Worm (Caenorhabditis elegans) whole organism, mixed stage, embryonic: Measurements from ENCODE around the gene slc-36.3.
"Not testable (repeated sequence)": the region's sequence is repeated elsewhere in the genome, so short reads cannot be mapped to it uniquely, and the experiment has no call there.

ENCODE experiments used
- M03D4.4 ChIP-seq: sonication (generic microtip); optimal IDR thresholded peaks from 2 replicates; lab custom pipeline; 2017; ENCODE audit warnings: mild to moderate bottlenecking, missing genetic modification characterization, missing compliant biosample characterization
- bed-3 ChIP-seq: fragments of 200-800 bp; sonication (Bioruptor generic); optimal IDR thresholded peaks from 3 replicates; lab custom pipeline; 2018; ENCODE audit warnings: mild to moderate bottlenecking, missing genetic modification characterization, moderate library complexity, missing compliant biosample characterization
- blmp-1 ChIP-seq: fragments of 150-350 bp; optimal IDR thresholded peaks from 2 replicates; lab custom pipeline; 2014; ENCODE audit warnings: missing biosample characterization, missing genetic modification characterization
- ceh-39 ChIP-seq: fragments of 150-350 bp; optimal IDR thresholded peaks from 2 replicates; lab custom pipeline; 2014; ENCODE audit warnings: missing biosample characterization, missing genetic modification characterization
- ceh-43 ChIP-seq: fragments of 200-800 bp; sonication (Bioruptor generic); optimal IDR thresholded peaks from 2 replicates; lab custom pipeline; 2018; ENCODE audit warnings: mild to moderate bottlenecking, missing genetic modification characterization, moderate library complexity, missing compliant biosample characterization
- ceh-83 ChIP-seq: fragments of 200-800 bp; sonication (Bioruptor generic); optimal IDR thresholded peaks from 2 replicates; lab custom pipeline; 2018; ENCODE audit warnings: mild to moderate bottlenecking, missing genetic modification characterization, missing compliant biosample characterization
- ces-1 ChIP-seq: fragments of 150-350 bp; optimal IDR thresholded peaks from 2 replicates; lab custom pipeline; 2014; ENCODE audit warnings: missing biosample characterization, missing genetic modification reagents, missing genetic modification characterization
- cnd-1 ChIP-seq: fragments of 200-800 bp; sonication (Bioruptor generic); optimal IDR thresholded peaks from 2 replicates; lab custom pipeline; 2018; ENCODE audit warnings: mild to moderate bottlenecking, missing genetic modification characterization, missing compliant biosample characterization
- elt-1 ChIP-seq: sonication (generic microtip); optimal IDR thresholded peaks from 2 replicates; lab custom pipeline; 2017; ENCODE audit warnings: missing genetic modification characterization, mild to moderate bottlenecking, missing compliant biosample characterization, antibody characterized with exemption, moderate library complexity, borderline replicate concordance; ENCODE audit not compliant: insufficient read depth
- elt-3 ChIP-seq: fragments of 150-350 bp; optimal IDR thresholded peaks from 2 replicates; lab custom pipeline; 2014; ENCODE audit warnings: missing biosample characterization, missing genetic modification characterization
- flh-1 ChIP-seq: fragments of 200-800 bp; sonication (Bioruptor generic); optimal IDR thresholded peaks from 2 replicates; lab custom pipeline; 2018; ENCODE audit warnings: mild to moderate bottlenecking, missing genetic modification characterization, moderate library complexity, missing compliant biosample characterization
- hlh-1 ChIP-seq: fragments of 150-350 bp; optimal IDR thresholded peaks from 2 replicates; lab custom pipeline; 2014; ENCODE audit warnings: missing biosample characterization, missing genetic modification reagents, missing genetic modification characterization
- lin-13 ChIP-seq: fragments of 150-350 bp; optimal IDR thresholded peaks from 2 replicates; lab custom pipeline; 2014; ENCODE audit warnings: missing biosample characterization, missing genetic modification characterization
- lin-32 ChIP-seq: fragments of 200-800 bp; sonication (Bioruptor generic); optimal IDR thresholded peaks from 2 replicates; lab custom pipeline; 2018; ENCODE audit warnings: mild to moderate bottlenecking, missing genetic modification characterization, missing compliant biosample characterization
- mab-5 ChIP-seq: fragments of 150-350 bp; optimal IDR thresholded peaks from 2 replicates; lab custom pipeline; 2014; ENCODE audit warnings: missing biosample characterization, missing genetic modification characterization
- mep-1 ChIP-seq: fragments of 150-350 bp; optimal IDR thresholded peaks from 2 replicates; lab custom pipeline; 2017; ENCODE audit warnings: missing biosample characterization, missing genetic modification reagents, missing genetic modification characterization, inconsistent platforms
- mls-2 ChIP-seq: sonication (generic microtip); optimal IDR thresholded peaks from 2 replicates; lab custom pipeline; 2016; ENCODE audit warnings: mild to moderate bottlenecking, missing genetic modification characterization, moderate library complexity, missing compliant biosample characterization
- nhr-12 ChIP-seq: fragments of 150-350 bp; optimal IDR thresholded peaks from 2 replicates; lab custom pipeline; 2014; ENCODE audit warnings: missing biosample characterization, missing genetic modification characterization
- nhr-2 ChIP-seq: fragments of 150-350 bp; optimal IDR thresholded peaks from 2 replicates; lab custom pipeline; 2014; ENCODE audit warnings: missing biosample characterization, missing genetic modification characterization
- nhr-237 ChIP-seq: fragments of 150-350 bp; optimal IDR thresholded peaks from 2 replicates; lab custom pipeline; 2014; ENCODE audit warnings: missing biosample characterization, missing genetic modification characterization
- nhr-28 ChIP-seq: fragments of 150-350 bp; optimal IDR thresholded peaks from 2 replicates; lab custom pipeline; 2014; ENCODE audit warnings: missing biosample characterization, missing genetic modification characterization
- nhr-76 ChIP-seq: sonication (generic microtip); optimal IDR thresholded peaks from 2 replicates; lab custom pipeline; 2017; ENCODE audit warnings: missing biosample characterization, missing genetic modification characterization
- pha-4 ChIP-seq: fragments of 150-350 bp; optimal IDR thresholded peaks from 2 replicates; lab custom pipeline; 2018; ENCODE audit warnings: missing biosample characterization, missing genetic modification reagents, missing genetic modification characterization
- sem-2 ChIP-seq: fragments of 200-800 bp; sonication (Bioruptor generic); optimal IDR thresholded peaks from 2 replicates; lab custom pipeline; 2018; ENCODE audit warnings: mild to moderate bottlenecking, missing genetic modification characterization, missing compliant biosample characterization
- snpc-4 ChIP-seq: fragments of 150-350 bp; optimal IDR thresholded peaks from 2 replicates; lab custom pipeline; 2014; ENCODE audit warnings: missing biosample characterization, missing genetic modification characterization
- sptf-1 ChIP-seq: sonication (generic microtip); optimal IDR thresholded peaks from 2 replicates; lab custom pipeline; 2017; ENCODE audit warnings: mild to moderate bottlenecking, missing genetic modification characterization, moderate library complexity, missing compliant biosample characterization
- tbx-8 ChIP-seq: fragments of 200-800 bp; sonication (Bioruptor generic); optimal IDR thresholded peaks from 2 replicates; lab custom pipeline; 2018; ENCODE audit warnings: mild to moderate bottlenecking, missing genetic modification characterization, moderate library complexity, missing compliant biosample characterization
- unc-120 ChIP-seq: sonication (generic microtip); optimal IDR thresholded peaks from 2 replicates; lab custom pipeline; 2017; ENCODE audit warnings: missing genetic modification characterization, missing compliant biosample characterization; ENCODE audit not compliant: poor library complexity, severe bottlenecking
- unc-39 ChIP-seq: fragments of 150-350 bp; optimal IDR thresholded peaks from 2 replicates; lab custom pipeline; 2014; ENCODE audit warnings: missing biosample characterization, missing genetic modification characterization
- zip-8 ChIP-seq: fragments of 150-350 bp; optimal IDR thresholded peaks from 2 replicates; lab custom pipeline; 2014; ENCODE audit warnings: missing biosample characterization, missing genetic modification characterization
- ztf-11 ChIP-seq: fragments of 150-350 bp; optimal IDR thresholded peaks from 2 replicates; lab custom pipeline; 2014; ENCODE audit warnings: missing biosample characterization, missing genetic modification characterization

The slc-36.3 gene

ce11 chrV:20574314-20574713 lies 30.3 kb upstream of the slc-36.3 start, which contains the start of gene clec-263:
Gene clec-263, plus strand, starts transcription at chrV:20574614.
- TF ChIP-seq nhr-76 (tag; lab: Kevin White, UChicago), result no peak
- TF ChIP-seq ztf-11 (tag; lab: Kevin White, UChicago), result no peak
- TF ChIP-seq elt-3, result no peak
- TF ChIP-seq nhr-12 (tag; lab: Kevin White, UChicago), result no peak
- TF ChIP-seq ceh-43, result no peak
- TF ChIP-seq ces-1, result no peak
- no peak for TF ChIP-seq blmp-1 (tag; lab: Kevin White, UChicago)

ce11 chrV:20573392-20573791 lies 29.4 kb upstream of the slc-36.3 start, which contains the start of gene F26F2.5:
Gene F26F2.5, plus strand, starts transcription at chrV:20573692.
- TF ChIP-seq elt-1 (tag; lab: Kevin White, UChicago), result no peak
- no peak for TF ChIP-seq zip-8 (tag; lab: Kevin White, UChicago)
- TF ChIP-seq nhr-2 (tag; lab: Kevin White, UChicago), result no peak
- no peak for TF ChIP-seq ceh-39
- TF ChIP-seq snpc-4 (tag; lab: Kevin White, UChicago), result no peak
- no peak for TF ChIP-seq cnd-1 (tag; lab: Kevin White, UChicago)
- TF ChIP-seq tbx-8 (GFP tag; lab: Kevin White, UChicago), result no peak
- no peak for TF ChIP-seq ceh-43
- no peak for TF ChIP-seq pha-4 (tag; lab: Kevin White, UChicago)
- TF ChIP-seq hlh-1 (tag; lab: Kevin White, UChicago), result no peak
- TF ChIP-seq mab-5 (tag; lab: Kevin White, UChicago), result no peak

- TF ChIP-seq nhr-76, nhr-12, hlh-1 (tag; lab: Kevin White, UChicago): not testable (repeated sequence)
Observed at ce11 chrV:20568995-20569394, 25.0 kb upstream of the slc-36.3 start, which contains the start of gene F26F2.4. Gene F26F2.4, plus strand, starts transcription at chrV:20569295.

DNA sequence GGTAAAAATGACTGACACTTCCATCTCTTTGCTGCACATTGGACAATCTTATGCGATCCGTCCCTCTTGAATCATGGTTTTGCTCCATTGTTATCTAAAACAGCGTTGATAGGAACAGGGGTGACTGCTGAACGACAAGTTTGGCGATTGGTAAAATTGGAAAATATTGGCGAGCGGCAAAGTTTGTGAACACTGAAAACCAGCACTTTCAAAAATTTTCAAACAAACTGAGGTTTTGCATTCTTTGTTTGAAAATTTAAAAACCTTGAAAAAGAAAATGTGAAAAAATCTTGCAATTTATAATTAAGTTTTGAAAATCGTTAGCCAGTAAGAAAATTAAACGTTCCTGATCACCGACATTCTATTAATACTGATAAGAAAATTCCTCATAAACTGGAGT lies 22.5 kb upstream of the slc-36.3 start, which contains the start of gene F26F2.3:
TSS of gene F26F2.3 (minus strand) at position 101 of the 400 bp plus-strand sequence.
- TF ChIP-seq nhr-28 (tag; lab: Kevin White, UChicago), result no peak
- no peak for TF ChIP-seq lin-13
- TF ChIP-seq bed-3, result no peak
- TF ChIP-seq ceh-83 (GFP tag; lab: Kevin White, UChicago), result no peak
- no peak for TF ChIP-seq mls-2
- no peak for TF ChIP-seq unc-39
- TF ChIP-seq unc-120 (tag; lab: Kevin White, UChicago), result no peak
- no peak for TF ChIP-seq zip-8 (tag; lab: Kevin White, UChicago)
- no peak for TF ChIP-seq elt-3
- TF ChIP-seq sptf-1 (tag; lab: Kevin White, UChicago), result no peak
- TF ChIP-seq, all 35 proteins: peak for 0

DNA sequence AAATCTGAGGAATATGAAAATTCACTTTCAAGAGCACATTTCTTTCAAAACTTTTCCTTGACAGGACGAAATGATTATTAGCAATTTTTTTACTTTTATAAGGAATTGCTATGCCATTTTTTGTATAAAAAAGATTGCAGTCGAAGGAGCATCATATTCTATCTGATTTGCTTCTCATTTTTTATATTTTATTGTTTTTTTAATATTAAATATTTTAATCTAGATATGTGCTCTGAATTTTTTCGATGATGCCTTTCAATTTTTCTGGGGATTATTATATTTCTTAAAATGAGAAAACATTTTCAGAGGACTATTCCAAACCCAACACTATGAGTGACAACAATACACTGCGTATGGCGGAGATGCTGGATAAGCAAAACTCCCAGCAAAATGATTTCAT lies 20.1 kb upstream of the slc-36.3 start, which contains the start of gene F26F2.13:
TSS of gene F26F2.13 (plus strand) at position 301 of the 400 bp plus-strand sequence.
- not testable (repeated sequence) for TF ChIP-seq lin-13; cnd-1 (tag; lab: Kevin White, UChicago); sem-2 (GFP tag; lab: Kevin White, UChicago)
- TF ChIP-seq, all 35 proteins: peak for 0; not testable (repeated sequence) for 35

- no peak for TF ChIP-seq flh-1 (GFP tag; lab: Kevin White, UChicago)
- TF ChIP-seq snpc-4 (tag; lab: Kevin White, UChicago), result no peak
- TF ChIP-seq lin-32 (GFP tag; lab: Kevin White, UChicago), result no peak
- no peak for TF ChIP-seq pha-4 (tag; lab: Kevin White, UChicago)
- TF ChIP-seq nhr-76 (tag; lab: Kevin White, UChicago), result no peak
- TF ChIP-seq tbx-8 (GFP tag; lab: Kevin White, UChicago), result no peak
- TF ChIP-seq zip-8 (tag; lab: Kevin White, UChicago), result no peak
- TF ChIP-seq nhr-237 (tag; lab: Kevin White, UChicago), result no peak
- no peak for TF ChIP-seq elt-1 (tag; lab: Kevin White, UChicago)
- TF ChIP-seq lin-13, result no peak
- TF ChIP-seq mep-1 (tag; lab: Kevin White, UChicago), result no peak
- TF ChIP-seq M03D4.4 (tag; lab: Kevin White, UChicago), result no peak
- TF ChIP-seq, all 35 proteins: peak for 0
Observed at ce11 chrV:20561795-20562194, 17.8 kb upstream of the slc-36.3 start, which contains the start of gene F26F2.1. Gene F26F2.1, minus strand, starts transcription at chrV:20561895.
